Fruit fly (Drosophila melanogaster) whole organism, embryonic: ENCODE results near the gene CG3919.
A peak's percentile ranks its signal among the peaks of the same experiment; 100 is the strongest.

Experiments
- CG10654 ChIP-seq: fragments of 200-800 bp; sonication (Bioruptor generic); optimal IDR thresholded peaks from 2 replicates; lab custom pipeline; 2016; ENCODE audit warnings: missing biosample characterization, missing genetic modification characterization
- CG10959 ChIP-seq: fragments of 200-800 bp; sonication (Bioruptor generic); IDR thresholded peaks from 2 replicates; pipeline ENCODE4 v1.3.6; 2022; ENCODE audit warnings: missing biosample characterization, missing genetic modification characterization
- CG12391 ChIP-seq: fragments of 200-800 bp; sonication (Bioruptor generic); optimal IDR thresholded peaks from 3 replicates; lab custom pipeline; 2018; ENCODE audit warnings: missing biosample characterization, mild to moderate bottlenecking, missing genetic modification characterization, moderate library complexity
- CG14667 ChIP-seq: fragments of 200-800 bp; sonication (Bioruptor generic); IDR thresholded peaks from 2 replicates; pipeline ENCODE4 v1.3.6; 2022; ENCODE audit warnings: missing biosample characterization, missing genetic modification characterization
- CG1603 ChIP-seq: fragments of 200-800 bp; sonication (Bioruptor generic); optimal IDR thresholded peaks from 2 replicates; lab custom pipeline; 2019; ENCODE audit warnings: missing biosample characterization, mild to moderate bottlenecking, missing genetic modification characterization, moderate library complexity
- CG17912 ChIP-seq: fragments of 200-800 bp; sonication (Bioruptor generic); optimal IDR thresholded peaks from 2 replicates; lab custom pipeline; 2018; ENCODE audit warnings: missing biosample characterization, mild to moderate bottlenecking, missing genetic modification characterization
- CG2116 ChIP-seq: fragments of 200-800 bp; sonication (Bioruptor generic); optimal IDR thresholded peaks from 3 replicates; lab custom pipeline; 2018; ENCODE audit warnings: missing biosample characterization, mild to moderate bottlenecking, missing genetic modification characterization
- CG3838 ChIP-seq: fragments of 200-800 bp; sonication (Bioruptor generic); optimal IDR thresholded peaks from 3 replicates; lab custom pipeline; 2016; ENCODE audit warnings: missing biosample characterization, missing genetic modification characterization
- CG4617 ChIP-seq: fragments of 200-800 bp; sonication (Bioruptor generic); optimal IDR thresholded peaks from 3 replicates; lab custom pipeline; 2016; ENCODE audit warnings: missing biosample characterization, missing genetic modification characterization, borderline replicate concordance
- CG4820 ChIP-seq: fragments of 200-800 bp; sonication (Bioruptor generic); optimal IDR thresholded peaks from 3 replicates; lab custom pipeline; 2016; ENCODE audit warnings: missing biosample characterization, missing genetic modification characterization
- CG6765 ChIP-seq: fragments of 200-800 bp; sonication (Bioruptor generic); optimal IDR thresholded peaks from 3 replicates; lab custom pipeline; 2017; ENCODE audit warnings: missing biosample characterization, mild to moderate bottlenecking, missing genetic modification characterization
- CG6854 ChIP-seq: fragments of 200-800 bp; sonication (Bioruptor generic); optimal IDR thresholded peaks from 3 replicates; lab custom pipeline; 2017; ENCODE audit warnings: missing biosample characterization, mild to moderate bottlenecking, missing genetic modification characterization
- CoRest ChIP-seq: fragments of 200-800 bp; sonication (Bioruptor generic); optimal IDR thresholded peaks from 3 replicates; lab custom pipeline; 2018; ENCODE audit warnings: missing biosample characterization, mild to moderate bottlenecking, missing genetic modification characterization, moderate library complexity
- D ChIP-seq, 2 experiments: fragments of 200-800 bp in 1 of 2; fragments of >200 bp in 1 of 2; sonication (Bioruptor generic) in 1 of 2; optimal IDR thresholded peaks; 2 replicates in 1 of 2; 3 replicates in 1 of 2; lab custom pipeline; 2017; ENCODE audit warnings: mild to moderate bottlenecking in 1 of 2, missing biosample characterization in 1 of 2, missing genetic modification characterization in 1 of 2, missing genetic modification reagents in 1 of 2
- Dip3 ChIP-seq: fragments of 200-800 bp; sonication (Bioruptor generic); optimal IDR thresholded peaks from 3 replicates; lab custom pipeline; 2016; ENCODE audit warnings: missing biosample characterization, missing genetic modification characterization
- Drgx ChIP-seq: fragments of 200-800 bp; sonication (Bioruptor generic); IDR thresholded peaks from 2 replicates; pipeline ENCODE4 v1.3.6; 2022; ENCODE audit warnings: missing biosample characterization, missing genetic modification characterization
- HHEX ChIP-seq: fragments of 200-800 bp; sonication (Bioruptor generic); optimal IDR thresholded peaks from 3 replicates; lab custom pipeline; 2017; ENCODE audit warnings: missing biosample characterization, mild to moderate bottlenecking, missing genetic modification characterization, missing genetic modification reagents
- Hey ChIP-seq: fragments of 200-800 bp; sonication (Bioruptor generic); optimal IDR thresholded peaks from 3 replicates; lab custom pipeline; 2018; ENCODE audit warnings: missing biosample characterization, mild to moderate bottlenecking, missing genetic modification characterization
- HmgD ChIP-seq: fragments of 200-800 bp; sonication (Bioruptor generic); optimal IDR thresholded peaks from 3 replicates; lab custom pipeline; 2016; ENCODE audit warnings: missing biosample characterization, missing genetic modification characterization
- Lpt ChIP-seq: fragments of >200 bp; optimal IDR thresholded peaks from 2 replicates; lab custom pipeline; 2018; ENCODE audit warnings: missing biosample characterization, missing genetic modification characterization
- Mes4 ChIP-seq: fragments of 200-800 bp; sonication (Bioruptor generic); optimal IDR thresholded peaks from 2 replicates; lab custom pipeline; 2016; ENCODE audit warnings: missing biosample characterization, missing genetic modification characterization
- Poxn ChIP-seq: fragments of 200-800 bp; sonication (Bioruptor generic); IDR thresholded peaks from 2 replicates; pipeline ENCODE4 v1.3.6; 2022; ENCODE audit warnings: missing biosample characterization, missing genetic modification characterization
- Rfx ChIP-seq: fragments of 200-800 bp; sonication (Bioruptor generic); IDR thresholded peaks from 2 replicates; pipeline ENCODE4 v1.3.6; 2022; ENCODE audit warnings: missing biosample characterization, missing genetic modification characterization
- Stat92E ChIP-seq, 3 experiments: fragments of >200 bp in 2 of 3; fragments of 200-800 bp in 1 of 3; sonication (Bioruptor generic) in 1 of 3; optimal IDR thresholded peaks; 2 replicates each; lab custom pipeline; 2017 to 2019; ENCODE audit warnings: missing biosample characterization in 3 of 3, missing genetic modification characterization in 3 of 3, mild to moderate bottlenecking in 1 of 3, moderate library complexity in 1 of 3
- ash1 ChIP-seq: fragments of 200-800 bp; sonication (Bioruptor generic); optimal IDR thresholded peaks from 2 replicates; lab custom pipeline; 2018; ENCODE audit warnings: missing biosample characterization, mild to moderate bottlenecking, missing genetic modification characterization
- ato ChIP-seq: fragments of 200-800 bp; sonication (Bioruptor generic); IDR thresholded peaks from 2 replicates; pipeline ENCODE4 v1.3.6; 2022; ENCODE audit warnings: missing biosample characterization, missing genetic modification characterization; ENCODE audit not compliant: partially characterized antibody
- cas ChIP-seq: fragments of 200-800 bp; sonication (Bioruptor generic); IDR thresholded peaks from 2 replicates; pipeline ENCODE4 v1.3.6; 2022; ENCODE audit warnings: missing biosample characterization, missing genetic modification characterization
- dmrt99B ChIP-seq: fragments of 200-800 bp; sonication (Bioruptor generic); optimal IDR thresholded peaks from 2 replicates; lab custom pipeline; 2018; ENCODE audit warnings: missing biosample characterization, mild to moderate bottlenecking, missing genetic modification characterization, moderate library complexity
- dpn ChIP-seq, 2 experiments: fragments of 200-800 bp; sonication (Bioruptor generic); optimal IDR thresholded peaks; 3 replicates each; lab custom pipeline; 2016; ENCODE audit warnings: missing biosample characterization in 2 of 2, missing genetic modification characterization in 2 of 2
- ems ChIP-seq: fragments of 200-800 bp; sonication (Bioruptor generic); optimal IDR thresholded peaks from 3 replicates; lab custom pipeline; 2016; ENCODE audit warnings: missing biosample characterization, missing genetic modification characterization
- eve ChIP-seq, 2 experiments: fragments of >200 bp; optimal IDR thresholded peaks; 2 replicates each; lab custom pipeline; 2017; ENCODE audit warnings: missing biosample characterization in 2 of 2, missing genetic modification characterization in 2 of 2
- fd3F ChIP-seq: fragments of 200-800 bp; sonication (Bioruptor generic); optimal IDR thresholded peaks from 2 replicates; lab custom pipeline; 2018; ENCODE audit warnings: missing biosample characterization, mild to moderate bottlenecking, missing genetic modification characterization, moderate library complexity
- fd64A ChIP-seq: fragments of 200-800 bp; sonication (Bioruptor generic); optimal IDR thresholded peaks from 3 replicates; lab custom pipeline; 2018; ENCODE audit warnings: missing biosample characterization, mild to moderate bottlenecking, missing genetic modification characterization
- gfzf ChIP-seq: fragments of 200-800 bp; sonication (Bioruptor generic); optimal IDR thresholded peaks from 2 replicates; lab custom pipeline; 2016; ENCODE audit warnings: missing biosample characterization, mild to moderate bottlenecking, missing genetic modification characterization, moderate library complexity
- hth ChIP-seq: fragments of >200 bp; optimal IDR thresholded peaks from 2 replicates; lab custom pipeline; 2017; ENCODE audit warnings: inconsistent platforms
- jing ChIP-seq: fragments of 200-800 bp; sonication (Bioruptor generic); optimal IDR thresholded peaks from 2 replicates; lab custom pipeline; 2018; ENCODE audit warnings: missing biosample characterization, mild to moderate bottlenecking, missing genetic modification characterization
- kni ChIP-seq: fragments of 200-800 bp; sonication (Bioruptor generic); optimal IDR thresholded peaks from 3 replicates; lab custom pipeline; 2017; ENCODE audit warnings: mild to moderate bottlenecking, missing biosample characterization, missing genetic modification reagents, missing genetic modification characterization
- lmd ChIP-seq: fragments of 200-800 bp; sonication (Bioruptor generic); IDR thresholded peaks from 2 replicates; pipeline ENCODE4 v1.3.6; 2022; ENCODE audit warnings: missing biosample characterization, missing genetic modification characterization
- lola ChIP-seq, 3 experiments: fragments of >200 bp in 2 of 3; fragments of 200-800 bp in 1 of 3; sonication (Bioruptor generic) in 1 of 3; optimal IDR thresholded peaks; 2 replicates each; lab custom pipeline; 2017 to 2019; ENCODE audit warnings: missing biosample characterization in 3 of 3, missing genetic modification characterization in 3 of 3, mild to moderate bottlenecking in 1 of 3, moderate library complexity in 1 of 3
- oc ChIP-seq: fragments of 200-800 bp; sonication (Bioruptor generic); optimal IDR thresholded peaks from 2 replicates; lab custom pipeline; 2018; ENCODE audit warnings: missing biosample characterization, mild to moderate bottlenecking, missing genetic modification characterization, moderate library complexity
- pfk ChIP-seq: fragments of 200-800 bp; sonication (Bioruptor generic); optimal IDR thresholded peaks from 2 replicates; lab custom pipeline; 2018; ENCODE audit warnings: missing biosample characterization, mild to moderate bottlenecking, missing genetic modification characterization, moderate library complexity
- pzg ChIP-seq: fragments of 200-800 bp; sonication (Bioruptor generic); optimal IDR thresholded peaks from 3 replicates; lab custom pipeline; 2018; ENCODE audit warnings: missing biosample characterization, mild to moderate bottlenecking, missing genetic modification characterization, moderate library complexity
- rib ChIP-seq: fragments of 200-800 bp; sonication (Bioruptor generic); IDR thresholded peaks from 2 replicates; pipeline ENCODE4 v1.3.6; 2022; ENCODE audit warnings: missing biosample characterization, missing genetic modification characterization
- tap ChIP-seq: fragments of 200-800 bp; optimal IDR thresholded peaks from 3 replicates; lab custom pipeline; 2019; ENCODE audit warnings: missing biosample characterization, mild to moderate bottlenecking, missing genetic modification characterization, moderate library complexity
- tio ChIP-seq: fragments of 200-800 bp; sonication (Bioruptor generic); optimal IDR thresholded peaks from 2 replicates; lab custom pipeline; 2017; ENCODE audit warnings: missing biosample characterization, missing genetic modification characterization, inconsistent platforms
- vfl ChIP-seq: fragments of 200-800 bp; sonication (Bioruptor generic); optimal IDR thresholded peaks from 2 replicates; lab custom pipeline; 2016; ENCODE audit warnings: missing biosample characterization, missing genetic modification characterization
- wdn ChIP-seq: fragments of 200-800 bp; sonication (Bioruptor generic); IDR thresholded peaks from 2 replicates; pipeline ENCODE4 v1.3.6; 2022; ENCODE audit warnings: missing biosample characterization, missing genetic modification characterization
- wor ChIP-seq: fragments of 200-800 bp; sonication (Bioruptor generic); IDR thresholded peaks from 2 replicates; pipeline ENCODE4 v1.3.6; 2022; ENCODE audit warnings: missing biosample characterization, missing genetic modification characterization

Gene CG3919

dm6 chr3L:14448321-14449043, 38.1 kb downstream of the CG3919 start (continued):
- TF ChIP-seq gfzf (GFP tag; lab: Kevin White, UChicago) (no peak), Dip3 (GFP tag; lab: Kevin White, UChicago) (peak; percentile 28), rib (GFP tag; lab: Robert Waterston, UW) (no peak), dpn (GFP tag; optimal IDR thresholded peaks at IDR 0.05; lab: Kevin White, UChicago) (peak; percentile 86 to 89), pzg (GFP tag; lab: Kevin White, UChicago) (no peak), wdn (GFP tag; lab: Robert Waterston, UW) (peak; percentile 77; the same call in 1 of the 2 replicates), hth (lab: Kevin White, UChicago) (no peak), CG17912 (no peak), fd64A (GFP tag; lab: Kevin White, UChicago) (peak; percentile 72), D (optimal IDR thresholded peaks at IDR 0.05; lab: Kevin White, UChicago) (no peak), D (GFP tag; optimal IDR thresholded peaks at IDR 0.05; lab: Kevin White, UChicago) (peak; percentile 92), fd3F (GFP tag; lab: Kevin White, UChicago) (peak; percentile 80), CG6765 (GFP tag; lab: Kevin White, UChicago) (peak; percentile 41), CG4617 (GFP tag; lab: Kevin White, UChicago) (peak; percentile 75), Drgx (GFP tag; lab: Robert Waterston, UW) (peak; percentile 98), CG6854 (GFP tag; lab: Kevin White, UChicago) (peak; percentile 68), cas (no peak), Poxn (no peak), dmrt99B (tag; lab: Kevin White, UChicago) (peak; percentile 93), CoRest (tag; lab: Kevin White, UChicago) (peak; percentile 92), CG12391 (tag; lab: Kevin White, UChicago) (peak; percentile 97), Lpt (GFP tag; lab: Kevin White, UChicago) (no peak), HHEX (peak; percentile 85), lola (GFP tag; optimal IDR thresholded peaks at IDR 0.05; lab: Kevin White, UChicago) (peak in 1 of 3 experiments; percentile 96), ash1 (GFP tag; lab: Kevin White, UChicago) (no peak), Hey (no peak), CG2116 (GFP tag; lab: Kevin White, UChicago) (peak; percentile 75), tio (peak; percentile 86), vfl (peak; percentile 65), Mes4 (peak; percentile 84), CG4820 (GFP tag; lab: Kevin White, UChicago) (peak; percentile 92), CG10654 (GFP tag; lab: Kevin White, UChicago) (peak; percentile 88), kni (GFP tag; lab: Kevin White, UChicago) (peak; percentile 40), HmgD (no peak), eve (GFP tag; optimal IDR thresholded peaks at IDR 0.05; lab: Kevin White, UChicago) (peak; percentile 28 to 84), CG3838 (peak; percentile 72), jing (GFP tag; lab: Kevin White, UChicago) (peak; percentile 87), tap (peak; percentile 94), ato (GFP tag; lab: Robert Waterston, UW) (no peak), lmd (GFP tag; lab: Robert Waterston, UW) (peak; percentile 83; the same call in 1 of the 2 replicates), pfk (no peak), ems (GFP tag; lab: Kevin White, UChicago) (peak; percentile 88), Rfx (GFP tag; lab: Robert Waterston, UW) (peak; percentile 86), CG1603 (tag; lab: Kevin White, UChicago) (peak; percentile 96), oc (tag; lab: Kevin White, UChicago) (peak; percentile 96), Stat92E (GFP tag; optimal IDR thresholded peaks at IDR 0.05; lab: Kevin White, UChicago) (peak in 1 of 3 experiments; percentile 26), CG10959 (GFP tag; lab: Robert Waterston, UW) (peak; percentile 95), wor (GFP tag; lab: Robert Waterston, UW) (peak; percentile 74), CG14667 (peak; percentile 79)
